Worm (Caenorhabditis elegans) whole organism, L4/young adult: ENCODE measurements around the gene dnj-15.

Experiments
- W03F9.2 ChIP-seq: fragments of 150-350 bp; optimal IDR thresholded peaks from 2 replicates; lab custom pipeline; 2014; ENCODE audit warnings: missing biosample characterization, missing genetic modification characterization
- dao-5 ChIP-seq: sonication (generic microtip); optimal IDR thresholded peaks from 2 replicates; lab custom pipeline; 2016; ENCODE audit warnings: missing genotype, missing genetic modification characterization, moderate library complexity, missing compliant biosample characterization

DNA sequence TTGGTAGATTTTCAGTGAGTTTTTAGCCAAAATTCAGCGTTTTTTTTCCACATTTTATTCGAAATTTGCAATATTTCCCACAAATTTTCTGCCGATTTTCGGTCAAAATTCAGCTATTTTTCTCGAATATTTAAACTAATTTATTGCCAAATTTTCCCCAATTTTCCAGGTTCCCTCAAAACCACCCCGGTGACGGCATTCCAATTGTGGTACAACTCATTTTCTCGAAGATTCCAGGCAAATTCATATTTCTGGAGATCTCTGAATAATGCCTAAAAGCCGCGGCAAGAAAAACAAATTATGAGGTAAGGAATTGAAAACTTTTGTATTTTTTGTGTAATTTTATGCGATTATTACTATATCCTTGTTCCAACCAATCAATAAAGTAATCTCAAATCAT, 30.9 kb downstream of the dnj-15 start, which contains the start of gene osgn-1:
- TF ChIP-seq W03F9.2 (no peak), dao-5 (no peak)
